Worm (Caenorhabditis elegans): ENCODE results near the gene cyld-1.

The cyld-1 gene

DNA sequence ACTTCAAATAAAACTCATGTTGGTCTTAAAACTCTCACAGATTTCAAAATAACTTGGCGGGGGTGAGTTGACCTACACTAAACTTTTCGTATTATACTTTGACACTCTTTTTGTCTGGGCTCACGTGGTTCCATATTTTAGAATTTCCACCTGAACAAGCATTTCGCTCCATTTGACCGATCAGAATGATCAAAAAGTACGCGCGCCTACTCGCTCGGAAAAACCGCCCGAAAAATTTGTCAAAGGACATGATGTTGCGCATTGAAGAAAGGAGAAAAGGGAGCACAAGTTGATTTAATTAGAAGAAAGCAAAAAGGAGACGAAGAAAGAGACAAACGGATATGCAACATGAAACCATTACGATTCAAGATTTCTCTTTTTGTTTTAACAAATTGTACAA is 24.1 kb downstream of the cyld-1 start:
- no peak for TF ChIP-seq mec-3 (tag; optimal IDR thresholded peaks at IDR 0.05; ENCODE audit: borderline replicate concordance)
- TF ChIP-seq unc-42 (tag; optimal IDR thresholded peaks at IDR 0.05): peak; percentile 82

DNA sequence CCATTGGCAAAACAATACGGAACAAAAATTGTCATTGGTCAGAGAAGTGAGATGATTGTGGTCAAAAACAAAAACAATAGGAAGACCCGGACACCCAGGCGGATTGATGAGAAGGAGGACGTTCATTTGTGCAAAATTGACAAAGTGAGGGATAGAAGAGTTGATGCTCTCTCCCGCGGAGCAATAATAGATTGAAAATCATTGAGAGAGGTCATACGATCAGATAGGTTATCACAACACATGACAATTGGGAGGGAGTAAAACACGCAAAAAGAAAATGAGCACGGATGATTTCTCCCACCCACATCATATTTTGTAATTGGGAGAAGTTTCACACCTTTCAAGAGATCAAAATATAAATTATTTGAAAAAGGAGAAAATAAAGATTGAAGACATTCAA is 24.8 kb downstream of the cyld-1 start:
- TF ChIP-seq ama-1 (optimal IDR thresholded peaks at IDR 0.05) (no peak), C38D4.7 (GFP tag; optimal IDR thresholded peaks at IDR 0.05) (no peak), ceh-34 (tag; optimal IDR thresholded peaks at IDR 0.05) (no peak), npax-4 (tag; optimal IDR thresholded peaks at IDR 0.05) (no peak), ceh-2 (tag; optimal IDR thresholded peaks at IDR 0.05) (no peak)

DNA sequence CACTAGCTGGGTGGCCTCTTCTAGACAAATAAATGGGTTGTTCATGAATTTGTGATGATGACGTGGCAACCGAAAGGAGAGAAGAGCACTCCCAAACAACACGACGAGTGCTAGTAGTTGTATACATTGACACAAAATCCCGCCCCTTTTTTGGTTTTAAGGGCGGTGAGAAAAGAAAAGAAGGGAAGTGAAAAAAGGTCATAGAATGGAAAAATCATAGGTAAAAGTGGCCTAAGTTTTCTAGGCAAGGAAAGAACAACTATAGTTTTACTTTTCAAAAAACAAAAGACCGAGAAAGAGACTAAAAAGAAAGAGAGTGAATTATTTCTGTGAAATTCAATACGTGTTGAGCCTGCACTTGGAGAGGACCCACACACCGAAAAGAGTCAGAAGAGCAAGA is 31.6 kb downstream of the cyld-1 start, which contains the start of gene ZK757.2:
Gene ZK757.2 (minus strand): TSS at position 101 of the 400 bp plus-strand sequence.
- no peak for TF ChIP-seq ceh-30 (tag; optimal IDR thresholded peaks at IDR 0.05)
- TF ChIP-seq ceh-34 (tag; optimal IDR thresholded peaks at IDR 0.05): peak; percentile 57
- TF ChIP-seq T23F11.4 (GFP tag; optimal IDR thresholded peaks at IDR 0.05): no peak

DNA sequence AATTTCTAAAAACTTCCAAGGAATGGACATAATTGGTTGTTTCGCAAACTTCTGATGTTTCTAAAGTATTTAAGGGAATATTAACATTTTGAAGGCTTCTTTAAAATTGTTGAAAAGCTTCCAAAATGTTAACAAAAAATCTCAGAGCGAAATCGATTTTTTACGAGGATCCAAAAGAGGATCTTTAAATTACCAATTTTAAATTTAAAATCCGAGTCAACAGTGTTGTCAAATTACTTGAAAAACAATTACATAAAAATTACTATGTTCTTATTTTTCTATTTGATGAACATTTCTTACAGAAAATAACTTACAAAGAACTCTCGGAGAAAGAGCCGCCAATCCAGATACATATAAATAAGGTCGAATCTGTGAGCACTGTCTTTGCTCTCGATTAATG is 33.5 kb downstream of the cyld-1 start, which contains the start of gene ZK757.10:
Gene ZK757.10 (plus strand): TSS at position 301 of the 400 bp plus-strand sequence.
- TF ChIP-seq dve-1 (tag; optimal IDR thresholded peaks at IDR 0.05) (no peak), ceh-18 (tag; optimal IDR thresholded peaks at IDR 0.05) (no peak), ama-1 (optimal IDR thresholded peaks at IDR 0.05) (no peak), hlh-13 (GFP tag; optimal IDR thresholded peaks at IDR 0.05) (no peak), elt-2 (tag; optimal IDR thresholded peaks at IDR 0.05) (no peak), npax-4 (tag; optimal IDR thresholded peaks at IDR 0.05) (no peak), eyg-1 (tag; optimal IDR thresholded peaks at IDR 0.05) (no peak), hlh-30 (tag; optimal IDR thresholded peaks at IDR 0.05; ENCODE audit: insufficient read depth) (no peak)

DNA sequence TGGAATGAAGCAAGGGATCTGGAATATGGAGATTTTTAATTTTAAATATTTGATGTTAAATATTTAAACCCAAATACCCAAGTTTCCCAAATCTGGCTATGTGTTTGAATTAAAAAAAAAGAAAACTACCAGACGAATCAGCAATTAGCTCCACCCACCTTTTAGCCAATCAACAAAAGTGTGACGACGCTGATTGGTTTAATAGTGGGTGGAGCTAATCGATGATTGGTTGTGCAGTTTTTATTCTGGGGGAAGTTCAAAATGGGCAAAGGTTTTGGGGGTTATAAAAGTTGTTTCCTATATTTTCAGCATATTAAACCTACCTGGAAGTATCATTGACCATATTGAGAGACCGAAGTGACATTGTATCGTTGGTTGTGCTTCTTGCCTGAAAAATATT is 35.9 kb downstream of the cyld-1 start:
- TF ChIP-seq nfya-1 (tag; optimal IDR thresholded peaks at IDR 0.05) (peak; percentile 57), sox-4 (tag; optimal IDR thresholded peaks at IDR 0.05) (no peak)

DNA sequence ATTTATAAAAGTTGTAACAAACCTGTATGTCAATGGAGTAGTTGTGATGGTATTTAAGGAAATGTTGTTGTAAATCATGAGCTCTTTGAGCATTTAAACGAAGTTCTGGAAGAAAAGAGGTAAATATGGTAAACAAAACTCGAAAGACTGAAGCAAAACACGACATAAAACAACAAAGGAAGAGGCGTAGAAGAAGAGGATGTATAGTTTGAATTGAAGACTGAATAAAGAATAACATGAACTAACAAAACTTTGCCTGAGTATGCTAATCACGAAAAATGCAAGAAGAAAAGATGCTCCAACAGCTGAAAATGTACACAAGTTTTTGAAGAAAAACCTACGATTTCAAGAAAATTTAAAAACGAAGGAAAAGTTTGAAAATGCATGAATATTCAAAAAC is 39.4 kb downstream of the cyld-1 start, which contains the start of gene ZK757.1:
Gene ZK757.1 (minus strand): TSS at position 101 of the 400 bp plus-strand sequence.
- no peak for TF ChIP-seq ceh-30 (tag; optimal IDR thresholded peaks at IDR 0.05)
- no peak for TF ChIP-seq fkh-10 (GFP tag; optimal IDR thresholded peaks at IDR 0.05)
- no peak for TF ChIP-seq ztf-16 (tag; optimal IDR thresholded peaks at IDR 0.05)
- TF ChIP-seq hlh-30 (tag; optimal IDR thresholded peaks at IDR 0.05; ENCODE audit: insufficient read depth): no peak
- no peak for TF ChIP-seq ceh-9 (tag; optimal IDR thresholded peaks at IDR 0.05)
- no peak for TF ChIP-seq elt-4 (tag; optimal IDR thresholded peaks at IDR 0.05)
- no peak for TF ChIP-seq nfya-1 (tag; optimal IDR thresholded peaks at IDR 0.05)
- TF ChIP-seq ceh-22 (tag; optimal IDR thresholded peaks at IDR 0.05): no peak
- no peak for TF ChIP-seq pax-1 (tag; optimal IDR thresholded peaks at IDR 0.05)
- TF ChIP-seq che-1 (tag; optimal IDR thresholded peaks at IDR 0.05): no peak

DNA sequence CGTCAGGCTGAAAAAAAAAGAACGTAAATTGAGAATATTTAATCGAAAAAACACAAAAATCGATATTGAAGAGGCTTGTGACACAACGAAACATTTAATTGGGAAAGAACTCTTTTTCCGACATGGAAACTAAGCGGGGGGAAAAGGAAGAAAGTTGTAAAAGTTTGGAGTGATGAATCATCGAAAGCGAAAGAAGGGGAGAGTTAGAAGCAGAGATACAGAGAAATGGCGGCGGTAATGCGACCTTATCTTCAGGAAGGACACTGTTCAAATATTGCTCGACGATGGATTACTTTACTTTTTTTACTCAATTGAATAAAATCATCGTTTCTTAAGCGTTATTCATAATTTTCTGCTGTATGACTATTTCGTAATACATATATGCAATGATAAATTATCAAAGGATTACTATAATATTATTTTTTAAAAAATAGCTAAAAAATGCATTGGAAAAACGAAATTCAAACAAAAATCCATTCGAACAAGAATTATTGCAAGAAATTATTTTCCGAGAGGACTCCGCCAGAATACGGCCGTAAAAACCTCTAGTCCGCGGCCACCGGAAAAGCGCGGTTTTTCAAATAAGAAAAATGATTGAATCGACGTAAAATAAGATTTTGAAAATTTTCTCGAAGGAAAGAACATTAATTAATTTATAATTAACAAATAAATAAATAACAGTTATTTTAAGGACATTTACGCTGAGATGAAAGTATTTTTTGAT is 42.5 kb downstream of the cyld-1 start, which contains the start of gene dhhc-4:
Gene dhhc-4 (minus strand): TSS at position 13 of the 724 bp plus-strand sequence.
- peak; percentile 81 for TF ChIP-seq tbx-2 (tag; optimal IDR thresholded peaks at IDR 0.05)
- TF ChIP-seq C38D4.7 (GFP tag; optimal IDR thresholded peaks at IDR 0.05): no peak
- TF ChIP-seq fkh-10 (GFP tag; optimal IDR thresholded peaks at IDR 0.05): no peak
- TF ChIP-seq ceh-30 (tag; optimal IDR thresholded peaks at IDR 0.05): no peak
- TF ChIP-seq ttx-3 (tag; optimal IDR thresholded peaks at IDR 0.05): peak; percentile 46
- no peak for TF ChIP-seq sox-2 (GFP tag; IDR thresholded peaks at IDR 0.05)
- TF ChIP-seq rnt-1 (tag; optimal IDR thresholded peaks at IDR 0.05): peak; percentile 10
- peak; percentile 58 for TF ChIP-seq unc-86 (tag; optimal IDR thresholded peaks at IDR 0.05)
- no peak for TF ChIP-seq elt-4 (tag; optimal IDR thresholded peaks at IDR 0.05)
- TF ChIP-seq hlh-13 (GFP tag; optimal IDR thresholded peaks at IDR 0.05): no peak
- TF ChIP-seq C08G9.2 (tag; optimal IDR thresholded peaks at IDR 0.05): peak; percentile 92
- peak; percentile 3 for TF ChIP-seq unc-55 (GFP tag; optimal IDR thresholded peaks at IDR 0.05)
- TF ChIP-seq ama-1 (optimal IDR thresholded peaks at IDR 0.05): no peak
- TF ChIP-seq ceh-22 (tag; optimal IDR thresholded peaks at IDR 0.05): no peak
- TF ChIP-seq tbx-7 (tag; optimal IDR thresholded peaks at IDR 0.05): peak; percentile 79
- TF ChIP-seq dve-1 (tag; optimal IDR thresholded peaks at IDR 0.05): no peak
- TF ChIP-seq madf-2 (tag; optimal IDR thresholded peaks at IDR 0.05): no peak
- no peak for TF ChIP-seq K09A11.1 (tag; optimal IDR thresholded peaks at IDR 0.05; ENCODE audit: insufficient read depth)
- peak; percentile 81 for TF ChIP-seq hlh-8 (tag; optimal IDR thresholded peaks at IDR 0.05)
- peak; percentile 0 for TF ChIP-seq nfya-1 (tag; optimal IDR thresholded peaks at IDR 0.05)
- no peak for TF ChIP-seq ceh-48 (tag; optimal IDR thresholded peaks at IDR 0.05)
- no peak for TF ChIP-seq pros-1 (tag; optimal IDR thresholded peaks at IDR 0.05)
- peak; percentile 91 for TF ChIP-seq ets-4 (tag; optimal IDR thresholded peaks at IDR 0.05)
